Worm (Caenorhabditis elegans) whole organism, young adult: ENCODE measurements around the gene tag-89.
A peak's percentile ranks its signal among the peaks of the same experiment; 100 is the strongest.

Experiments
- B0261.1 ChIP-seq: sonication (generic microtip); optimal IDR thresholded peaks from 2 replicates; lab custom pipeline; 2016; ENCODE audit warnings: mild to moderate bottlenecking, missing genetic modification characterization, moderate library complexity, missing compliant biosample characterization
- B0336.3 ChIP-seq: fragments of 200-800 bp; sonication (Bioruptor generic); IDR thresholded peaks from 2 replicates; pipeline ENCODE4 v1.3.6; 2022; ENCODE audit warnings: missing genetic modification characterization, missing compliant biosample characterization
- C06A6.2 ChIP-seq: fragments of 200-800 bp; sonication (Bioruptor generic); conservative IDR thresholded peaks from 2 replicates; pipeline ENCODE4 v1.3.6; 2022; ENCODE audit warnings: missing genetic modification characterization, missing compliant biosample characterization
- C17E4.6 ChIP-seq: fragments of 200-800 bp; sonication (Bioruptor generic); IDR thresholded peaks from 2 replicates; pipeline ENCODE4 v1.3.6; 2022; ENCODE audit warnings: missing genetic modification reagents, missing genetic modification characterization, missing compliant biosample characterization
- D2030.7 ChIP-seq: fragments of 200-800 bp; sonication (Bioruptor generic); IDR thresholded peaks from 2 replicates; pipeline ENCODE4 v1.3.6; 2022; ENCODE audit warnings: missing genetic modification reagents, missing genetic modification characterization, missing compliant biosample characterization
- F33H1.4 ChIP-seq: fragments of 200-800 bp; sonication (Bioruptor generic); IDR thresholded peaks from 2 replicates; pipeline ENCODE4 v1.3.6; 2022; ENCODE audit warnings: missing genetic modification reagents, missing genetic modification characterization, missing compliant biosample characterization
- F39B2.1 ChIP-seq: fragments of 200-800 bp; sonication (Bioruptor generic); IDR thresholded peaks from 2 replicates; pipeline ENCODE4 v1.3.6; 2022; ENCODE audit warnings: missing genetic modification reagents, missing genetic modification characterization, missing compliant biosample characterization
- F49E8.2 ChIP-seq: sonication (generic microtip); optimal IDR thresholded peaks from 3 replicates; lab custom pipeline; 2017; ENCODE audit warnings: missing genetic modification characterization, mild to moderate bottlenecking, missing compliant biosample characterization, antibody characterized with exemption, moderate library complexity; ENCODE audit not compliant: insufficient read depth
- F57A8.1 ChIP-seq: fragments of 200-800 bp; sonication (Bioruptor generic); optimal IDR thresholded peaks from 2 replicates; lab custom pipeline; 2018; ENCODE audit warnings: mild to moderate bottlenecking, missing genetic modification characterization, moderate library complexity, missing compliant biosample characterization
- F57C9.4 ChIP-seq: sonication (generic microtip); optimal IDR thresholded peaks from 2 replicates; lab custom pipeline; 2017; ENCODE audit warnings: mild to moderate bottlenecking, missing genetic modification characterization, missing compliant biosample characterization
- Y53G8AR.9 ChIP-seq: fragments of 200-800 bp; sonication (Bioruptor generic); conservative IDR thresholded peaks from 2 replicates; pipeline ENCODE4 v1.3.6; 2022; ENCODE audit warnings: missing genetic modification reagents, missing genetic modification characterization, missing compliant biosample characterization
- Y79H2A.3 ChIP-seq: fragments of 200-800 bp; sonication (Bioruptor generic); conservative IDR thresholded peaks from 2 replicates; pipeline ENCODE4 v1.3.6; 2022; ENCODE audit warnings: missing genetic modification reagents, missing genetic modification characterization, missing compliant biosample characterization
- Y95B8A.8 ChIP-seq: fragments of 200-800 bp; sonication (Bioruptor generic); IDR thresholded peaks from 2 replicates; pipeline ENCODE4 v1.3.6; 2022; ENCODE audit warnings: missing genetic modification reagents, missing genetic modification characterization, missing compliant biosample characterization
- ZK185.1 ChIP-seq: sonication (generic microtip); optimal IDR thresholded peaks from 2 replicates; lab custom pipeline; 2016; ENCODE audit warnings: mild to moderate bottlenecking, missing genetic modification characterization, missing compliant biosample characterization; ENCODE audit not compliant: poor library complexity, severe bottlenecking
- ama-1 ChIP-seq, 3 experiments: fragments of 150-350 bp in 1 of 3; sonication (generic microtip) in 2 of 3; optimal IDR thresholded peaks; 2 replicates each; lab custom pipeline; 2014 to 2018; ENCODE audit warnings: missing biosample characterization in 2 of 3, missing genetic modification characterization in 2 of 3, missing genetic modification reagents in 2 of 3
- atf-7 ChIP-seq: sonication (generic microtip); optimal IDR thresholded peaks from 2 replicates; lab custom pipeline; 2017; ENCODE audit warnings: mild to moderate bottlenecking, missing genetic modification characterization, missing compliant biosample characterization
- athp-1 ChIP-seq: sonication (generic microtip); optimal IDR thresholded peaks from 2 replicates; lab custom pipeline; 2017; ENCODE audit warnings: mild to moderate bottlenecking, missing genetic modification characterization, missing compliant biosample characterization
- attf-6 ChIP-seq: fragments of 200-800 bp; sonication (Bioruptor generic); IDR thresholded peaks from 2 replicates; pipeline ENCODE4 v1.3.6; 2022; ENCODE audit warnings: missing genetic modification reagents, missing genetic modification characterization, missing compliant biosample characterization
- cebp-2 ChIP-seq: fragments of 200-800 bp; sonication (Bioruptor generic); IDR thresholded peaks from 2 replicates; pipeline ENCODE4 v1.3.6; 2022; ENCODE audit warnings: missing genetic modification characterization, missing compliant biosample characterization
- ceh-100 ChIP-seq: fragments of 200-800 bp; sonication (Bioruptor generic); IDR thresholded peaks from 2 replicates; pipeline ENCODE4 v1.3.6; 2022; ENCODE audit warnings: missing genetic modification reagents, missing genetic modification characterization, missing compliant biosample characterization
- ceh-27 ChIP-seq: fragments of 200-800 bp; sonication (Bioruptor generic); optimal IDR thresholded peaks from 2 replicates; lab custom pipeline; 2018; ENCODE audit warnings: mild to moderate bottlenecking, missing genetic modification characterization, moderate library complexity, missing compliant biosample characterization
- ceh-79 ChIP-seq: sonication (generic microtip); optimal IDR thresholded peaks from 2 replicates; lab custom pipeline; 2017; ENCODE audit warnings: mild to moderate bottlenecking, missing genetic modification characterization, missing compliant biosample characterization
- dox-1 ChIP-seq: fragments of 200-800 bp; sonication (Bioruptor generic); IDR thresholded peaks from 2 replicates; pipeline ENCODE4 v1.3.6; 2022; ENCODE audit warnings: missing genetic modification reagents, missing genetic modification characterization, missing compliant biosample characterization
- egl-18 ChIP-seq: fragments of 200-800 bp; sonication (Bioruptor generic); IDR thresholded peaks from 2 replicates; pipeline ENCODE4 v1.3.6; 2022; ENCODE audit warnings: missing genetic modification reagents, missing genetic modification characterization, missing compliant biosample characterization
- egl-44 ChIP-seq: fragments of 200-800 bp; sonication (Bioruptor generic); IDR thresholded peaks from 2 replicates; pipeline ENCODE4 v1.3.6; 2022; ENCODE audit warnings: missing genetic modification reagents, missing genetic modification characterization, missing compliant biosample characterization
- ekl-4 ChIP-seq: fragments of 200-800 bp; sonication (Bioruptor generic); IDR thresholded peaks from 2 replicates; pipeline ENCODE4 v1.3.6; 2022; ENCODE audit warnings: missing genetic modification reagents, missing genetic modification characterization, missing compliant biosample characterization
- hmg-1.2 ChIP-seq: fragments of 200-800 bp; sonication (Bioruptor generic); IDR thresholded peaks from 2 replicates; pipeline ENCODE4 v1.3.6; 2022; ENCODE audit warnings: missing genetic modification reagents, missing genetic modification characterization, missing compliant biosample characterization
- hmg-20 ChIP-seq: fragments of 200-800 bp; sonication (Bioruptor generic); IDR thresholded peaks from 2 replicates; pipeline ENCODE4 v1.3.6; 2022; ENCODE audit warnings: missing genetic modification reagents, missing genetic modification characterization, missing compliant biosample characterization
- hrde-1 ChIP-seq: sonication (generic microtip); optimal IDR thresholded peaks from 2 replicates; lab custom pipeline; 2016; ENCODE audit warnings: missing genetic modification characterization, mild to moderate bottlenecking, missing compliant biosample characterization, moderate library complexity, missing genotype, missing genetic modification reagents, borderline replicate concordance
- hsf-1 ChIP-seq: fragments of 200-800 bp; sonication (Bioruptor generic); IDR thresholded peaks from 2 replicates; pipeline ENCODE4 v1.3.6; 2022; ENCODE audit warnings: missing genetic modification reagents, missing genetic modification characterization, missing compliant biosample characterization
- lag-1 ChIP-seq: fragments of 200-800 bp; sonication (Bioruptor generic); IDR thresholded peaks from 2 replicates; pipeline ENCODE4 v1.3.6; 2022; ENCODE audit warnings: missing genetic modification reagents, missing genetic modification characterization, missing compliant biosample characterization
- lin-26 ChIP-seq: fragments of 200-800 bp; sonication (Bioruptor generic); IDR thresholded peaks from 2 replicates; pipeline ENCODE4 v1.3.6; 2022; ENCODE audit warnings: missing genetic modification reagents, missing genetic modification characterization, missing compliant biosample characterization
- lin-54 ChIP-seq: fragments of 200-800 bp; sonication (Bioruptor generic); optimal IDR thresholded peaks from 2 replicates; lab custom pipeline; 2018; ENCODE audit warnings: mild to moderate bottlenecking, missing genetic modification characterization, missing compliant biosample characterization
- lsl-1 ChIP-seq: fragments of 200-800 bp; sonication (Bioruptor generic); optimal IDR thresholded peaks from 2 replicates; lab custom pipeline; 2018; ENCODE audit warnings: mild to moderate bottlenecking, missing genetic modification characterization, moderate library complexity, missing compliant biosample characterization
- madf-3 ChIP-seq: fragments of 200-800 bp; sonication (Bioruptor generic); IDR thresholded peaks from 2 replicates; pipeline ENCODE4 v1.3.6; 2022; ENCODE audit warnings: missing genetic modification reagents, missing genetic modification characterization, missing compliant biosample characterization
- mcd-1 ChIP-seq: fragments of 200-800 bp; sonication (Bioruptor generic); IDR thresholded peaks from 2 replicates; pipeline ENCODE4 v1.3.6; 2022; ENCODE audit warnings: missing genetic modification reagents, missing genetic modification characterization, missing compliant biosample characterization
- pbrm-1 ChIP-seq: fragments of 200-800 bp; sonication (Bioruptor generic); IDR thresholded peaks from 2 replicates; pipeline ENCODE4 v1.3.6; 2022; ENCODE audit warnings: missing genetic modification reagents, missing genetic modification characterization, missing compliant biosample characterization
- rcor-1 ChIP-seq: fragments of 200-800 bp; sonication (Bioruptor generic); IDR thresholded peaks from 2 replicates; pipeline ENCODE4 v1.3.6; 2022; ENCODE audit warnings: missing genetic modification reagents, missing genetic modification characterization, missing compliant biosample characterization
- rec-8 ChIP-seq, 2 experiments: sonication (generic microtip); optimal IDR thresholded peaks; 2 replicates each; lab custom pipeline; 2016; ENCODE audit warnings: mild to moderate bottlenecking in 2 of 2, missing genetic modification characterization in 2 of 2, missing genetic modification reagents in 2 of 2, missing genotype in 2 of 2, missing biosample characterization in 1 of 2, missing compliant biosample characterization in 1 of 2, moderate library complexity in 1 of 2
- snpc-3.4 ChIP-seq: sonication (generic microtip); optimal IDR thresholded peaks from 2 replicates; lab custom pipeline; 2017; ENCODE audit warnings: missing genetic modification characterization, mild to moderate bottlenecking, missing compliant biosample characterization, antibody characterized with exemption, moderate library complexity, missing genotype, missing genetic modification reagents
- tbp1 ChIP-seq: fragments of 200-800 bp; sonication (Bioruptor generic); optimal IDR thresholded peaks from 2 replicates; lab custom pipeline; 2018; ENCODE audit warnings: mild to moderate bottlenecking, missing genetic modification characterization, missing compliant biosample characterization
- tlf-1 ChIP-seq: fragments of 200-800 bp; sonication (Bioruptor generic); optimal IDR thresholded peaks from 2 replicates; lab custom pipeline; 2018; ENCODE audit warnings: mild to moderate bottlenecking, missing genetic modification characterization, missing compliant biosample characterization
- unc-62 ChIP-seq: fragments of 150-350 bp; optimal IDR thresholded peaks from 2 replicates; lab custom pipeline; 2014; ENCODE audit warnings: missing biosample characterization, missing genetic modification reagents, missing genetic modification characterization
- xnd-1 ChIP-seq: sonication (generic microtip); optimal IDR thresholded peaks from 2 replicates; lab custom pipeline; 2016; ENCODE audit warnings: missing genotype, missing genetic modification reagents, missing genetic modification characterization, missing compliant biosample characterization
- zim-3 ChIP-seq: sonication (generic microtip); optimal IDR thresholded peaks from 2 replicates; lab custom pipeline; 2017; ENCODE audit warnings: mild to moderate bottlenecking, missing genetic modification characterization, moderate library complexity, missing compliant biosample characterization
- ztf-25 ChIP-seq: fragments of 200-800 bp; sonication (Bioruptor generic); IDR thresholded peaks from 2 replicates; pipeline ENCODE4 v1.3.6; 2022; ENCODE audit warnings: missing genetic modification reagents, missing genetic modification characterization, missing compliant biosample characterization
- ztf-6 ChIP-seq: fragments of 200-800 bp; sonication (Bioruptor generic); IDR thresholded peaks from 2 replicates; pipeline ENCODE4 v1.3.6; 2022; ENCODE audit warnings: missing genetic modification reagents, missing genetic modification characterization, missing compliant biosample characterization

The tag-89 gene

ce11 chrIV:11401482-11401881, 7.1 kb downstream of the tag-89 start:
- peak; percentile 26 for TF ChIP-seq lin-54
- TF ChIP-seq egl-18 (GFP tag; lab: Robert Waterston, UW): no peak
- TF ChIP-seq atf-7 (tag; lab: Kevin White, UChicago): no peak
- TF ChIP-seq ceh-100 (GFP tag; lab: Robert Waterston, UW): no peak
- TF ChIP-seq hmg-1.2 (GFP tag; lab: Robert Waterston, UW): peak; percentile 37
- peak; percentile 37 for TF ChIP-seq snpc-3.4 (tag; lab: Kevin White, UChicago)
- TF ChIP-seq madf-3 (GFP tag; lab: Robert Waterston, UW): 0 out of 2 replicates have a peak, but pooled peaks have one; percentile 9
- TF ChIP-seq mcd-1: peak; percentile 34; the same call in 1 of the 2 replicates
- no peak for TF ChIP-seq ceh-27 (GFP tag; lab: Kevin White, UChicago)
- TF ChIP-seq B0336.3 (GFP tag; lab: Robert Waterston, UW): peak; percentile 62; the same call in 1 of the 2 replicates
- peak; percentile 46; the same call in 1 of the 2 replicates for TF ChIP-seq Y79H2A.3 (GFP tag; lab: Robert Waterston, UW)
- TF ChIP-seq ztf-25: 0 out of 2 replicates have a peak, but pooled peaks have one; percentile 26
- peak; percentile 35 for TF ChIP-seq rcor-1 (GFP tag; lab: Robert Waterston, UW)
- peak; percentile 33 for TF ChIP-seq tbp1 (GFP tag; lab: Kevin White, UChicago)
- no peak for TF ChIP-seq lag-1 (GFP tag; lab: Robert Waterston, UW)
- TF ChIP-seq dox-1: peak; percentile 59
- peak; percentile 82 for TF ChIP-seq F49E8.2 (tag; lab: Kevin White, UChicago)
- TF ChIP-seq xnd-1 (tag; lab: Kevin White, UChicago): peak; percentile 35
- no peak for TF ChIP-seq zim-3 (tag; lab: Kevin White, UChicago)
- no peak for TF ChIP-seq unc-62
- no peak for TF ChIP-seq ztf-6 (GFP tag; lab: Robert Waterston, UW)
- TF ChIP-seq D2030.7: peak; percentile 45; the same call in 1 of the 2 replicates
- no peak for TF ChIP-seq C06A6.2
- no peak; the same call in 1 of the 2 replicates for TF ChIP-seq hsf-1 (GFP tag; lab: Robert Waterston, UW)
- TF ChIP-seq hrde-1 (tag; lab: Kevin White, UChicago): peak; percentile 93
- TF ChIP-seq ZK185.1 (tag; lab: Kevin White, UChicago): peak; percentile 11
- 0 out of 2 replicates have a peak, but pooled peaks have one; percentile 23 for TF ChIP-seq F33H1.4 (GFP tag; lab: Robert Waterston, UW)
- TF ChIP-seq ama-1 (optimal IDR thresholded peaks at IDR 0.05; lab: Kevin White, UChicago): no peak
- TF ChIP-seq ama-1 (GFP tag; optimal IDR thresholded peaks at IDR 0.05; lab: Kevin White, UChicago): peak in 1 of 2 experiments; percentile 8
- peak; percentile 94 for TF ChIP-seq lin-26 (GFP tag; lab: Robert Waterston, UW)
- TF ChIP-seq Y53G8AR.9 (GFP tag; lab: Robert Waterston, UW): 0 out of 2 replicates have a peak, but pooled peaks have one; percentile 55
- TF ChIP-seq Y95B8A.8 (GFP tag; lab: Robert Waterston, UW): peak; percentile 71; the same call in 1 of the 2 replicates
- TF ChIP-seq C17E4.6 (GFP tag; lab: Robert Waterston, UW): peak; percentile 57; the same call in 1 of the 2 replicates
- peak; percentile 60; the same call in 1 of the 2 replicates for TF ChIP-seq F39B2.1 (GFP tag; lab: Robert Waterston, UW)
- no peak for TF ChIP-seq B0261.1 (tag; lab: Kevin White, UChicago)
- TF ChIP-seq pbrm-1: peak; percentile 33; the same call in 1 of the 2 replicates
- no peak for TF ChIP-seq hmg-20 (GFP tag; lab: Robert Waterston, UW)
- 0 out of 2 replicates have a peak, but pooled peaks have one; percentile 32 for TF ChIP-seq egl-44 (GFP tag; lab: Robert Waterston, UW)
- no peak for TF ChIP-seq rec-8 (tag; optimal IDR thresholded peaks at IDR 0.05; lab: Kevin White, UChicago)
- peak; percentile 21 for TF ChIP-seq tlf-1 (GFP tag; lab: Kevin White, UChicago)
- TF ChIP-seq attf-6 (GFP tag; lab: Robert Waterston, UW): peak; percentile 56
- no peak for TF ChIP-seq F57C9.4 (tag; lab: Kevin White, UChicago)
- no peak for TF ChIP-seq cebp-2 (GFP tag; lab: Robert Waterston, UW)
- TF ChIP-seq lsl-1 (GFP tag; lab: Kevin White, UChicago): peak; percentile 1
- no peak for TF ChIP-seq F57A8.1
- TF ChIP-seq athp-1 (tag; lab: Kevin White, UChicago): peak; percentile 15
- peak; percentile 64; the same call in 1 of the 2 replicates for TF ChIP-seq ekl-4 (GFP tag; lab: Robert Waterston, UW)
- no peak for TF ChIP-seq ceh-79 (tag; lab: Kevin White, UChicago)
